Fruit fly (Drosophila melanogaster): ENCODE results near the gene Ras64B.

Gene Ras64B

DNA sequence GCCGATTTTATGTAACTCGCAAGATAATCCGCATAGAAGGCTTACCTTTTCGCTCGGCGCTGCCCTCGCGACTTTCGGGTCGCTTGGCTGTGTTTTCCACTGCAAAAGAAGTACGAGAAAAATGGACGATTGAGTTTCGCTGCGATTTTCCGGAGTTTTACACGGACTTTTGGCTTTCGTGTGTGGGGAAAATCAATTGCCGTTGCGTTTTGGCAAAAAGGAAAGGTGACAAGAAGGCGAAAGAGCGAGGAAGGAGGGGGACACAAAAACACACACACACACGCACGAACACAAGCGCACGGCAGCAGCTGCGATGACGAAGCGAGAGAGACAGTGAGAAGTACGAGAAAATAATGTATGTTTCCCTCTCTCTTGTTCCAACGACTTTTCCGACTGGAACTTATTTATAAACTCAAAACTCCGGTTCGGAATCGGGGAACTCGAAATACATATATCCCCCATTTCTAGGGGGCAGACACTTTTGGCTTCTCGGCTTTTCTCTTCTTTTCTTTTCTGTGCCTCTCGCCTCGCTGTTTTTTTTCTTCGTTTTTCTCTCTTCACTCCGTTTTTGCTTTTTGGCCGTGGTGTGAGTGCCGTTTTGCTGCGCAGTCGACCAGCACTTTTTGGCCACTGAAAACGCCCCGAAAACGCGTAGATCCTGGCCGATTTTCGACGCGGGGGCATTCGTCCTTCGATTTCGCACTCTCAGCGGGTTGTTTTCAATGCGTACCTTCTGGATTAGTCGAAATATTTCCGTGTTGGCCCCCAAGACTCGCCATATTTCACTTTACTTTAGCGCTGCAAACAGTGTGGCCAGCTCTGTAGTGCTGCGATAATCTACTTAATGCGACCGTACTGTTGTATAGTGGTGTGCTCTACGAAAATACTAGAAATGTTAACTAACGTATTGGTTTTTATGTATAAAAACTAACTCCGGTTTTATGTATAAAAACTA, 4.9 kb upstream of the Ras64B start, which contains the start of gene ens (continued):
- TF ChIP-seq Hand (GFP tag; optimal IDR thresholded peaks at IDR 0.05) (no peak), CG15269 (tag; optimal IDR thresholded peaks at IDR 0.05) (no peak), zfh1 (GFP tag; IDR thresholded peaks at IDR 0.05) (0 out of 3 replicates have a peak, but pooled peaks have one; percentile 24), CG14441 (GFP tag; IDR thresholded peaks at IDR 0.05) (no peak), CG34422 (GFP tag; IDR thresholded peaks at IDR 0.05) (no peak; the same call in 2 of the 3 replicates), CG7963 (GFP tag; IDR thresholded peaks at IDR 0.05; ENCODE audit: partially characterized antibody) (no peak), CG34376 (GFP tag; optimal IDR thresholded peaks at IDR 0.05) (peak; percentile 21), CG32767 (GFP tag; IDR thresholded peaks at IDR 0.05) (no peak), CG5180 (GFP tag; optimal IDR thresholded peaks at IDR 0.05) (no peak), pros (GFP tag; optimal IDR thresholded peaks at IDR 0.05) (no peak), chm (GFP tag; IDR thresholded peaks at IDR 0.05) (peak; percentile 10; the same call in 1 of the 2 replicates), CG1603 (tag; optimal IDR thresholded peaks at IDR 0.05) (no peak), TFAM (GFP tag; optimal IDR thresholded peaks at IDR 0.05) (no peak), knrl (GFP tag; IDR thresholded peaks at IDR 0.05; ENCODE audit: partially characterized antibody) (0 out of 3 replicates have a peak, but pooled peaks have one; percentile 25), GATAe (GFP tag; conservative IDR thresholded peaks at IDR 0.05) (no peak), sens-2 (GFP tag; IDR thresholded peaks at IDR 0.05) (no peak), ewg (GFP tag; optimal IDR thresholded peaks at IDR 0.05) (peak; percentile 15), CG34224 (GFP tag; IDR thresholded peaks at IDR 0.05; ENCODE audit: partially characterized antibody) (0 out of 3 replicates have a peak, but pooled peaks have one; percentile 29), CG10321 (GFP tag; IDR thresholded peaks at IDR 0.05) (0 out of 2 replicates have a peak, but pooled peaks have one; percentile 21), CG13123 (GFP tag; optimal IDR thresholded peaks at IDR 0.05) (no peak), ranshi (GFP tag; IDR thresholded peaks at IDR 0.05) (no peak), CG3163 (GFP tag; optimal IDR thresholded peaks at IDR 0.05) (peak; percentile 46), Xbp1 (GFP tag; optimal IDR thresholded peaks at IDR 0.05) (no peak), CG15073 (GFP tag; optimal IDR thresholded peaks at IDR 0.05) (no peak), schlank (tag; optimal IDR thresholded peaks at IDR 0.05) (no peak), CG6683 (GFP tag; optimal IDR thresholded peaks at IDR 0.05) (no peak), MESR4 (GFP tag; optimal IDR thresholded peaks at IDR 0.05) (peak; percentile 94), CG12769 (tag; optimal IDR thresholded peaks at IDR 0.05) (no peak), CG5245 (GFP tag; optimal IDR thresholded peaks at IDR 0.05) (no peak), CG18476 (GFP tag; optimal IDR thresholded peaks at IDR 0.05) (no peak), sqz (GFP tag; optimal IDR thresholded peaks at IDR 0.05) (peak; percentile 79), bsh (GFP tag; optimal IDR thresholded peaks at IDR 0.05) (no peak), Trl (optimal IDR thresholded peaks at IDR 0.05) (peak; percentile 69 to 93), Trl (GFP tag; optimal IDR thresholded peaks at IDR 0.05) (no peak), Camta (GFP tag; optimal IDR thresholded peaks at IDR 0.05) (no peak), sd (tag; optimal IDR thresholded peaks at IDR 0.05) (no peak), grau (tag; optimal IDR thresholded peaks at IDR 0.05) (peak; percentile 5), CG1832 (GFP tag; optimal IDR thresholded peaks at IDR 0.05) (no peak), psq (GFP tag; optimal IDR thresholded peaks at IDR 0.05) (peak; percentile 71), dm (GFP tag; optimal IDR thresholded peaks at IDR 0.05) (peak; percentile 34), stc (GFP tag; IDR thresholded peaks at IDR 0.05) (no peak), chinmo (GFP tag; IDR thresholded peaks at IDR 0.05; ENCODE audit: partially characterized antibody) (no peak), CG12299 (tag; optimal IDR thresholded peaks at IDR 0.05) (peak; percentile 22), CrebB (tag; optimal IDR thresholded peaks at IDR 0.05) (no peak), Meics (GFP tag; optimal IDR thresholded peaks at IDR 0.05) (no peak), hbn (GFP tag; IDR thresholded peaks at IDR 0.05; ENCODE audit: partially characterized antibody) (no peak), eyg (GFP tag; optimal IDR thresholded peaks at IDR 0.05) (no peak), unpg (GFP tag; optimal IDR thresholded peaks at IDR 0.05) (no peak)

All from whole organism, embryonic.